Worm (Caenorhabditis elegans): ENCODE results near the gene C03H5.6.

DNA sequence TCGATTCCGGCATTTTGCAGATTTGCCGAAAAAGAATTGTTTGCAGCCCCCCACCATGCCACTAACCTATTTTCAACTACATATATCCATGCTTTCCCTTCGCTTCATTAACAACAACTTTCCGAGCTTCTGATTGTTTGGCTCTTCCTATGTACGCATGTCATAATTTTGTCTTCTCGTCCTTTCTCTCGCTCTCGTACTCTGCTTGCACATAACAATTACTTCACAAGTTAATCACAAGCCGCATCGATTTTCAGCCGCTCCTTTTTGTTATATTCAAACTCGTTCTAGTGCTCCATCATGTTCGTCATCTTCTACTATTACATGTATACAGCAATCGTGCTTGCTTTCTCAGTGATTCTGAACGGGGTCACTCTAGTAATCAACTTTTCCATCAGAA is 20.9 kb downstream of the C03H5.6 start, which contains the start of gene C03H5.9:
- no peak for TF ChIP-seq fkh-10 (GFP tag; optimal IDR thresholded peaks at IDR 0.05)
- no peak for TF ChIP-seq ama-1 (optimal IDR thresholded peaks at IDR 0.05)
- TF ChIP-seq elt-2 (tag; optimal IDR thresholded peaks at IDR 0.05): no peak
- no peak for TF ChIP-seq F13H6.1 (tag; optimal IDR thresholded peaks at IDR 0.05)
- no peak for TF ChIP-seq tbx-2 (tag; optimal IDR thresholded peaks at IDR 0.05)
- no peak for TF ChIP-seq hlh-15 (tag; optimal IDR thresholded peaks at IDR 0.05)
- no peak for TF ChIP-seq pqm-1 (tag; optimal IDR thresholded peaks at IDR 0.05)
- TF ChIP-seq unc-86 (tag; optimal IDR thresholded peaks at IDR 0.05): no peak
- no peak for TF ChIP-seq rnt-1 (tag; optimal IDR thresholded peaks at IDR 0.05)

Measured in whole organism, late embryonic.